Fruit fly (Drosophila melanogaster) whole organism, embryonic: ENCODE results near the gene Cul6.

Experiments used
- Asciz ChIP-seq: fragments of 200-800 bp; sonication (Bioruptor generic); optimal IDR thresholded peaks from 2 replicates; lab custom pipeline; 2017; ENCODE audit warnings: missing biosample characterization, mild to moderate bottlenecking, missing genetic modification characterization, missing genetic modification reagents
- Atf6 ChIP-seq: fragments of 200-800 bp; sonication (Bioruptor generic); IDR thresholded peaks from 2 replicates; pipeline ENCODE4 v1.3.6; 2022; ENCODE audit warnings: missing biosample characterization, missing genetic modification characterization
- B-H1 ChIP-seq: fragments of 200-800 bp; sonication (Bioruptor generic); IDR thresholded peaks from 3 replicates; pipeline ENCODE4 v1.3.6; 2022; ENCODE audit warnings: missing biosample characterization, missing genetic modification characterization
- Bteb2 ChIP-seq: fragments of 200-800 bp; sonication (Bioruptor generic); optimal IDR thresholded peaks from 2 replicates; lab custom pipeline; 2016; ENCODE audit warnings: missing biosample characterization, missing genetic modification characterization
- CG11093 ChIP-seq: fragments of 200-800 bp; sonication (Bioruptor generic); IDR thresholded peaks from 3 replicates; pipeline ENCODE4 v1.3.6; 2022; ENCODE audit warnings: missing biosample characterization, missing genetic modification characterization
- CG11560 ChIP-seq: fragments of 200-800 bp; sonication (Bioruptor generic); IDR thresholded peaks from 3 replicates; pipeline ENCODE4 v1.3.6; 2022; ENCODE audit warnings: missing biosample characterization, missing genetic modification characterization
- CG12155 ChIP-seq: fragments of 200-800 bp; sonication (Bioruptor generic); optimal IDR thresholded peaks from 3 replicates; lab custom pipeline; 2016; ENCODE audit warnings: missing biosample characterization, missing genetic modification characterization
- CG12659 ChIP-seq: fragments of 200-800 bp; sonication (Bioruptor generic); optimal IDR thresholded peaks from 3 replicates; lab custom pipeline; 2017; ENCODE audit warnings: mild to moderate bottlenecking, missing biosample characterization, missing genetic modification reagents, missing genetic modification characterization
- CG14860 ChIP-seq: fragments of 200-800 bp; sonication (Bioruptor generic); IDR thresholded peaks from 3 replicates; pipeline ENCODE4 v1.3.6; 2022; ENCODE audit warnings: missing biosample characterization, missing genetic modification characterization; ENCODE audit not compliant: partially characterized antibody
- CG15073 ChIP-seq: fragments of 200-800 bp; sonication (Bioruptor generic); optimal IDR thresholded peaks from 2 replicates; lab custom pipeline; 2016; ENCODE audit warnings: missing biosample characterization, missing genetic modification characterization
- CG16815 ChIP-seq: fragments of 200-800 bp; sonication (Bioruptor generic); optimal IDR thresholded peaks from 3 replicates; lab custom pipeline; 2017; ENCODE audit warnings: missing biosample characterization, mild to moderate bottlenecking, missing genetic modification characterization
- CG17912 ChIP-seq: fragments of 200-800 bp; sonication (Bioruptor generic); optimal IDR thresholded peaks from 2 replicates; lab custom pipeline; 2018; ENCODE audit warnings: missing biosample characterization, mild to moderate bottlenecking, missing genetic modification characterization
- CG2120 ChIP-seq: fragments of 200-800 bp; sonication (Bioruptor generic); optimal IDR thresholded peaks from 3 replicates; lab custom pipeline; 2016; ENCODE audit warnings: missing biosample characterization, missing genetic modification characterization
- CG2875 ChIP-seq: fragments of 200-800 bp; sonication (Bioruptor generic); optimal IDR thresholded peaks from 2 replicates; lab custom pipeline; 2017; ENCODE audit warnings: missing biosample characterization, mild to moderate bottlenecking, missing genetic modification characterization, missing genetic modification reagents
- CG30403 ChIP-seq: fragments of 200-800 bp; sonication (Bioruptor generic); optimal IDR thresholded peaks from 3 replicates; lab custom pipeline; 2016; ENCODE audit warnings: missing biosample characterization, missing genetic modification characterization
- CG3065 ChIP-seq: fragments of 200-800 bp; sonication (Bioruptor generic); optimal IDR thresholded peaks from 2 replicates; lab custom pipeline; 2016; ENCODE audit warnings: missing biosample characterization, missing genetic modification characterization
- CG31388 ChIP-seq: fragments of 200-800 bp; sonication (Bioruptor generic); optimal IDR thresholded peaks from 2 replicates; lab custom pipeline; 2016; ENCODE audit warnings: missing biosample characterization, missing genetic modification characterization
- Dip3 ChIP-seq: fragments of 200-800 bp; sonication (Bioruptor generic); optimal IDR thresholded peaks from 3 replicates; lab custom pipeline; 2016; ENCODE audit warnings: missing biosample characterization, missing genetic modification characterization
- Dref ChIP-seq: fragments of 200-800 bp; sonication (Bioruptor generic); IDR thresholded peaks from 2 replicates; pipeline ENCODE4 v1.3.6; 2022; ENCODE audit warnings: missing biosample characterization, missing genetic modification characterization
- Elba2 ChIP-seq: fragments of 200-800 bp; sonication (Bioruptor generic); optimal IDR thresholded peaks from 3 replicates; lab custom pipeline; 2016; ENCODE audit warnings: missing biosample characterization, missing genetic modification characterization
- Ets65A ChIP-seq: fragments of 200-800 bp; sonication (Bioruptor generic); peaks from one replicate; lab custom pipeline; 2016; ENCODE audit warnings: missing biosample characterization, missing genetic modification characterization
- Fer3 ChIP-seq: fragments of 200-800 bp; sonication (Bioruptor generic); optimal IDR thresholded peaks from 2 replicates; lab custom pipeline; 2018; ENCODE audit warnings: missing biosample characterization, mild to moderate bottlenecking, missing genetic modification characterization, moderate library complexity
- GATAe ChIP-seq: fragments of 200-800 bp; sonication (Bioruptor generic); conservative IDR thresholded peaks from 2 replicates; pipeline ENCODE4 v1.3.6; 2022; ENCODE audit warnings: missing biosample characterization, missing genetic modification characterization
- HLHmδ ChIP-seq: fragments of 200-800 bp; sonication (Bioruptor generic); optimal IDR thresholded peaks from 2 replicates; lab custom pipeline; 2018; ENCODE audit warnings: missing biosample characterization, mild to moderate bottlenecking, missing genetic modification characterization, moderate library complexity
- Neu2 ChIP-seq: fragments of 200-800 bp; sonication (Bioruptor generic); optimal IDR thresholded peaks from 3 replicates; lab custom pipeline; 2016; ENCODE audit warnings: missing biosample characterization, missing genetic modification characterization, borderline replicate concordance
- Nf-YA ChIP-seq: fragments of 200-800 bp; sonication (Bioruptor generic); IDR thresholded peaks from 2 replicates; pipeline ENCODE4 v1.3.6; 2022; ENCODE audit warnings: missing biosample characterization, missing genetic modification characterization
- Rfx ChIP-seq: fragments of 200-800 bp; sonication (Bioruptor generic); IDR thresholded peaks from 2 replicates; pipeline ENCODE4 v1.3.6; 2022; ENCODE audit warnings: missing biosample characterization, missing genetic modification characterization
- Rx ChIP-seq: fragments of 200-800 bp; sonication (Bioruptor generic); IDR thresholded peaks from 2 replicates; pipeline ENCODE4 v1.3.6; 2022; ENCODE audit warnings: missing biosample characterization, missing genetic modification characterization
- Tbp ChIP-seq: fragments of >200 bp; optimal IDR thresholded peaks from 2 replicates; lab custom pipeline; 2018; ENCODE audit warnings: missing biosample characterization, missing genetic modification characterization
- Trl ChIP-seq, 3 experiments: fragments of >200 bp in 2 of 3; fragments of 200-800 bp in 1 of 3; sonication (Bioruptor generic) in 1 of 3; optimal IDR thresholded peaks; 2 replicates in 1 of 3; 3 replicates in 2 of 3; lab custom pipeline; 2016 to 2017; ENCODE audit warnings: missing biosample characterization in 1 of 3, missing genetic modification characterization in 1 of 3
- Xrp1 ChIP-seq: fragments of 200-800 bp; sonication (Bioruptor generic); IDR thresholded peaks from 2 replicates; pipeline ENCODE4 v1.3.6; 2022; ENCODE audit warnings: missing biosample characterization, missing genetic modification characterization
- ara ChIP-seq: fragments of 200-800 bp; sonication (Bioruptor generic); IDR thresholded peaks from 2 replicates; pipeline ENCODE4 v1.3.6; 2022; ENCODE audit warnings: missing biosample characterization, missing genetic modification characterization
- corto ChIP-seq: fragments of 200-800 bp; sonication (Bioruptor generic); optimal IDR thresholded peaks from 2 replicates; lab custom pipeline; 2016; ENCODE audit warnings: missing biosample characterization, mild to moderate bottlenecking, missing genetic modification characterization, moderate library complexity
- dan ChIP-seq: fragments of 200-800 bp; sonication (Bioruptor generic); IDR thresholded peaks from 2 replicates; pipeline ENCODE4 v1.3.6; 2022; ENCODE audit warnings: missing biosample characterization, missing genetic modification characterization
- exex ChIP-seq: fragments of 200-800 bp; sonication (Bioruptor generic); optimal IDR thresholded peaks from 4 replicates; lab custom pipeline; 2018; ENCODE audit warnings: missing biosample characterization, mild to moderate bottlenecking, missing genetic modification characterization, moderate library complexity
- eyg ChIP-seq: fragments of 200-800 bp; sonication (Bioruptor generic); optimal IDR thresholded peaks from 3 replicates; lab custom pipeline; 2016; ENCODE audit warnings: missing biosample characterization, missing genetic modification characterization
- ftz-f1 ChIP-seq: fragments of 200-800 bp; sonication (Bioruptor generic); optimal IDR thresholded peaks from 2 replicates; lab custom pipeline; 2016; ENCODE audit warnings: missing biosample characterization, missing genetic modification characterization
- gt ChIP-seq: fragments of 200-800 bp; sonication (Bioruptor generic); IDR thresholded peaks from 2 replicates; pipeline ENCODE4 v1.3.6; 2022; ENCODE audit warnings: missing biosample characterization, missing genetic modification characterization
- jumu ChIP-seq: fragments of 200-800 bp; sonication (Bioruptor generic); optimal IDR thresholded peaks from 3 replicates; lab custom pipeline; 2016; ENCODE audit warnings: missing biosample characterization, missing genetic modification characterization
- nau ChIP-seq: fragments of 200-800 bp; sonication (Bioruptor generic); optimal IDR thresholded peaks from 3 replicates; lab custom pipeline; 2017; ENCODE audit warnings: missing biosample characterization, mild to moderate bottlenecking, missing genetic modification characterization, missing genetic modification reagents
- nerfin-1 ChIP-seq: fragments of 200-800 bp; sonication (Bioruptor generic); optimal IDR thresholded peaks from 3 replicates; lab custom pipeline; 2019; ENCODE audit warnings: missing biosample characterization, mild to moderate bottlenecking, missing genetic modification characterization, moderate library complexity
- peb ChIP-seq: fragments of 200-800 bp; sonication (Bioruptor generic); IDR thresholded peaks from 2 replicates; pipeline ENCODE4 v1.3.6; 2022; ENCODE audit warnings: missing biosample characterization, missing genetic modification characterization
- rib ChIP-seq: fragments of 200-800 bp; sonication (Bioruptor generic); IDR thresholded peaks from 2 replicates; pipeline ENCODE4 v1.3.6; 2022; ENCODE audit warnings: missing biosample characterization, missing genetic modification characterization
- run ChIP-seq: fragments of 200-800 bp; sonication (Bioruptor generic); optimal IDR thresholded peaks from 3 replicates; lab custom pipeline; 2018; ENCODE audit warnings: missing biosample characterization, mild to moderate bottlenecking, missing genetic modification characterization
- sens-2 ChIP-seq: fragments of 200-800 bp; sonication (Bioruptor generic); IDR thresholded peaks from 2 replicates; pipeline ENCODE4 v1.3.6; 2022; ENCODE audit warnings: missing biosample characterization, missing genetic modification characterization
- slou ChIP-seq: fragments of 200-800 bp; sonication (Bioruptor generic); optimal IDR thresholded peaks from 3 replicates; lab custom pipeline; 2016; ENCODE audit warnings: missing biosample characterization, missing genetic modification characterization
- sr ChIP-seq: fragments of 200-800 bp; sonication (Bioruptor generic); IDR thresholded peaks from 3 replicates; pipeline ENCODE4 v1.3.6; 2022; ENCODE audit warnings: missing biosample characterization, missing genetic modification characterization
- trh ChIP-seq: fragments of 200-800 bp; sonication (Bioruptor generic); optimal IDR thresholded peaks from 2 replicates; lab custom pipeline; 2016; ENCODE audit warnings: missing biosample characterization, missing genetic modification characterization
- vnd ChIP-seq: fragments of 200-800 bp; sonication (Bioruptor generic); IDR thresholded peaks from 3 replicates; pipeline ENCODE4 v1.3.6; 2022; ENCODE audit warnings: missing biosample characterization, missing genetic modification characterization; ENCODE audit not compliant: partially characterized antibody
- wor ChIP-seq: fragments of 200-800 bp; sonication (Bioruptor generic); IDR thresholded peaks from 2 replicates; pipeline ENCODE4 v1.3.6; 2022; ENCODE audit warnings: missing biosample characterization, missing genetic modification characterization
- zf30C ChIP-seq: fragments of 200-800 bp; sonication (Bioruptor generic); optimal IDR thresholded peaks from 3 replicates; lab custom pipeline; 2018; ENCODE audit warnings: missing biosample characterization, mild to moderate bottlenecking, missing genetic modification characterization

The Cul6 gene

dm6 chr3L:13017803-13018324, 6.4 kb upstream of the Cul6 start, which contains the start of the genes mRpL20 and Icmt (continued):
- TF ChIP-seq ftz-f1 (GFP tag; lab: Kevin White, UChicago): no peak
- peak; percentile 8 for TF ChIP-seq CG31388 (GFP tag; lab: Kevin White, UChicago)
- peak; percentile 79 for TF ChIP-seq Asciz (GFP tag; lab: Kevin White, UChicago)
- TF ChIP-seq trh: peak; percentile 60
- no peak for TF ChIP-seq Ets65A
- TF ChIP-seq CG16815 (GFP tag; lab: Kevin White, UChicago): peak; percentile 88
- peak; percentile 91 for TF ChIP-seq Fer3 (tag; lab: Kevin White, UChicago)
- TF ChIP-seq CG14860 (GFP tag; lab: Robert Waterston, UW): peak; percentile 78; the same call in 2 of the 3 replicates
- no peak for TF ChIP-seq Trl (optimal IDR thresholded peaks at IDR 0.05; lab: Kevin White, UChicago)
- peak; percentile 57 for TF ChIP-seq Trl (GFP tag; optimal IDR thresholded peaks at IDR 0.05; lab: Kevin White, UChicago)
- peak; percentile 91 for TF ChIP-seq Rx (GFP tag; lab: Robert Waterston, UW)
- TF ChIP-seq B-H1: peak; percentile 90
- no peak for TF ChIP-seq HLHmδ (GFP tag; lab: Kevin White, UChicago)
- peak; percentile 80 for TF ChIP-seq sens-2
- TF ChIP-seq nau: peak; percentile 59
- TF ChIP-seq vnd: peak; percentile 85
- peak; percentile 81 for TF ChIP-seq slou (GFP tag; lab: Kevin White, UChicago)
- no peak for TF ChIP-seq Neu2
- TF ChIP-seq nerfin-1 (tag; lab: Kevin White, UChicago): peak; percentile 79
- TF ChIP-seq GATAe: peak; percentile 82
- peak; percentile 98 for TF ChIP-seq Rfx (GFP tag; lab: Robert Waterston, UW)
- no peak for TF ChIP-seq CG17912
- peak; percentile 86 for TF ChIP-seq CG2875 (GFP tag; lab: Kevin White, UChicago)
- peak; percentile 51 for TF ChIP-seq Bteb2 (GFP tag; lab: Kevin White, UChicago)
- no peak for TF ChIP-seq eyg (GFP tag; lab: Kevin White, UChicago)
- TF ChIP-seq CG12155 (GFP tag; lab: Kevin White, UChicago): peak; percentile 89
- peak; percentile 93 for TF ChIP-seq gt (GFP tag; lab: Robert Waterston, UW)
- TF ChIP-seq CG11093: peak; percentile 94
- peak; percentile 88 for TF ChIP-seq CG2120 (GFP tag; lab: Kevin White, UChicago)
- peak; percentile 91 for TF ChIP-seq CG11560 (tag; lab: Robert Waterston, UW)
- TF ChIP-seq Nf-YA (GFP tag; lab: Robert Waterston, UW): peak; percentile 77
- peak; percentile 94 for TF ChIP-seq Atf6 (GFP tag; lab: Robert Waterston, UW)
- TF ChIP-seq Dref (GFP tag; lab: Robert Waterston, UW): peak; percentile 66
- peak; percentile 93 for TF ChIP-seq CG30403 (GFP tag; lab: Kevin White, UChicago)
- peak; percentile 93 for TF ChIP-seq rib (GFP tag; lab: Robert Waterston, UW)
- TF ChIP-seq CG3065: peak; percentile 64
- no peak for TF ChIP-seq zf30C (GFP tag; lab: Kevin White, UChicago)
- peak; percentile 63 for TF ChIP-seq exex (tag; lab: Kevin White, UChicago)
- peak; percentile 80 for TF ChIP-seq dan
- TF ChIP-seq CG15073 (GFP tag; lab: Kevin White, UChicago): peak; percentile 52
- TF ChIP-seq wor (GFP tag; lab: Robert Waterston, UW): peak; percentile 93
- peak; percentile 76; the same call in 2 of the 3 replicates for TF ChIP-seq sr (GFP tag; lab: Robert Waterston, UW)
- TF ChIP-seq peb: peak; percentile 93
- TF ChIP-seq ara: peak; percentile 96
- TF ChIP-seq jumu (GFP tag; lab: Kevin White, UChicago): peak; percentile 26
- peak; percentile 52 for TF ChIP-seq corto (GFP tag; lab: Kevin White, UChicago)
- no peak for TF ChIP-seq Tbp (GFP tag; lab: Kevin White, UChicago)
- no peak for TF ChIP-seq Elba2 (GFP tag; lab: Kevin White, UChicago)
- peak; percentile 35 for TF ChIP-seq Dip3 (GFP tag; lab: Kevin White, UChicago)
- TF ChIP-seq CG12659 (GFP tag; lab: Kevin White, UChicago): peak; percentile 96
- TF ChIP-seq run: peak; percentile 93
- TF ChIP-seq Xrp1 (GFP tag; lab: Robert Waterston, UW): peak; percentile 97
